Fruit fly (Drosophila melanogaster) Kc167 (cell line): Measurements from ENCODE around the gene CG7968.

Source experiments
- h ChIP-seq: fragments of >200 bp; optimal IDR thresholded peaks from 3 replicates; lab custom pipeline; 2018; ENCODE audit warnings: missing external identifiers
- insv ChIP-seq: fragments of >200 bp; optimal IDR thresholded peaks from 3 replicates; lab custom pipeline; 2018; ENCODE audit warnings: missing external identifiers
- psq ChIP-seq: fragments of >200 bp; optimal IDR thresholded peaks from 2 replicates; lab custom pipeline; 2017; ENCODE audit warnings: missing external identifiers
- ttk ChIP-seq: sonication (Bioruptor generic); optimal IDR thresholded peaks from 2 replicates; lab custom pipeline; 2017; ENCODE audit warnings: missing external identifiers

- TF ChIP-seq insv (lab: Kevin White, UChicago) (no peak), h (no peak), psq (no peak), ttk (lab: Kevin White, UChicago) (no peak)
Observed at dm6 chr2L:13833058-13833457, 16.1 kb upstream of the CG7968 start, which contains the start of the genes GatC, PolG2 and Polr2C.
